Worm (Caenorhabditis elegans) whole organism, midembryonic: ENCODE data around the gene bli-2.

ENCODE experiments used
- flt-1 ChIP-seq: fragments of 200-800 bp; sonication (Bioruptor generic); IDR thresholded peaks from 2 replicates; pipeline ENCODE4 v1.3.6; 2022; ENCODE audit warnings: missing genetic modification characterization, missing compliant biosample characterization
- ref-1 ChIP-seq: fragments of 200-800 bp; sonication (Bioruptor generic); conservative IDR thresholded peaks from 2 replicates; pipeline ENCODE4 v1.3.6; 2022; ENCODE audit warnings: missing genetic modification reagents, missing genetic modification characterization, missing compliant biosample characterization
- ztf-29 ChIP-seq: fragments of 200-800 bp; sonication (Bioruptor generic); IDR thresholded peaks from 2 replicates; pipeline ENCODE4 v1.3.6; 2022; ENCODE audit warnings: missing genetic modification reagents, missing genetic modification characterization, missing compliant biosample characterization

- no peak for TF ChIP-seq ref-1
- TF ChIP-seq flt-1 (GFP tag; lab: Robert Waterston, UW) = no peak
- TF ChIP-seq ztf-29 (GFP tag; lab: Robert Waterston, UW) = no peak
These were observed 2.8 kb downstream of the bli-2 start, which contains the start of the genes sam-4, F59E12.17 and zyg-1 for ce11 chrII:5649236-5650004.
